Worm (Caenorhabditis elegans): ENCODE data around the gene C06A6.7.

C06A6.7 gene

ce11 chrIV:7829275-7829938 lies 8.9 kb downstream of the C06A6.7 start, which contains the start of gene C06A6.4:
Gene C06A6.4 (minus strand): TSS chrIV:7829298.
- TF ChIP-seq med-1 (GFP tag; optimal IDR thresholded peaks at IDR 0.05; ENCODE audit: insufficient read depth) (no peak), ref-1 (GFP tag; conservative IDR thresholded peaks at IDR 0.05) (no peak), ztf-23 (GFP tag; IDR thresholded peaks at IDR 0.05) (no peak), ztf-29 (GFP tag; IDR thresholded peaks at IDR 0.05) (no peak), cog-1 (tag; optimal IDR thresholded peaks at IDR 0.05) (no peak), tab-1 (GFP tag; IDR thresholded peaks at IDR 0.05) (no peak), flt-1 (GFP tag; IDR thresholded peaks at IDR 0.05) (no peak), klf-2 (GFP tag; conservative IDR thresholded peaks at IDR 0.05) (no peak), T22C8.4 (GFP tag; IDR thresholded peaks at IDR 0.05) (no peak)

DNA sequence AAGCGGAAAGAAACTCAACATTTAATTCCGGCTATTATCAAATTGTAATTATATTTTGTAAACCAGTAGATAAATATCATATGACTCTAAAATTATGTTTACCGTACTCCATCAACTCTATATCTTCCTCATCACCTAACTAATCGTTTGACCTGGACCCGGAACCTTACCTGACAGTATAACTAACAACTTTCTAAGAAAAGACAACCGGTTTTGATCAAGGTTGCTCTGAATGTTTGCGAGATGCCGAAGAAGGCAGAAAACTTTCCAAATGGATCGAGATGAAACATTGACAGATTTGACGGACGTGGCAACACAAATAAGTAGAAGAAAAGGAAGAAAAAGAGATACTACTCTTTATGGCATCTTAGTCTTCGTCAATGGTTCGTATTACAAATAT lies 13.7 kb downstream of the C06A6.7 start:
- TF ChIP-seq med-1 (GFP tag; optimal IDR thresholded peaks at IDR 0.05; ENCODE audit: insufficient read depth) (no peak), ref-1 (GFP tag; conservative IDR thresholded peaks at IDR 0.05) (no peak), T22C8.4 (GFP tag; IDR thresholded peaks at IDR 0.05) (no peak), ztf-23 (GFP tag; IDR thresholded peaks at IDR 0.05) (no peak), tab-1 (GFP tag; IDR thresholded peaks at IDR 0.05) (no peak), cog-1 (tag; optimal IDR thresholded peaks at IDR 0.05) (no peak), klf-2 (GFP tag; conservative IDR thresholded peaks at IDR 0.05) (no peak), flt-1 (GFP tag; IDR thresholded peaks at IDR 0.05) (no peak)

- TF ChIP-seq ref-1 (GFP tag; conservative IDR thresholded peaks at IDR 0.05) = no peak
- no peak for TF ChIP-seq med-1 (GFP tag; optimal IDR thresholded peaks at IDR 0.05; ENCODE audit: insufficient read depth)
- no peak for TF ChIP-seq tab-1 (GFP tag; IDR thresholded peaks at IDR 0.05)
- no peak for TF ChIP-seq klf-2 (GFP tag; conservative IDR thresholded peaks at IDR 0.05)
These were observed 15.8 kb downstream of the C06A6.7 start, which contains the start of gene T14A8.2 for ce11 chrIV:7822524-7822923. Gene T14A8.2 (minus strand): TSS chrIV:7822624.

DNA sequence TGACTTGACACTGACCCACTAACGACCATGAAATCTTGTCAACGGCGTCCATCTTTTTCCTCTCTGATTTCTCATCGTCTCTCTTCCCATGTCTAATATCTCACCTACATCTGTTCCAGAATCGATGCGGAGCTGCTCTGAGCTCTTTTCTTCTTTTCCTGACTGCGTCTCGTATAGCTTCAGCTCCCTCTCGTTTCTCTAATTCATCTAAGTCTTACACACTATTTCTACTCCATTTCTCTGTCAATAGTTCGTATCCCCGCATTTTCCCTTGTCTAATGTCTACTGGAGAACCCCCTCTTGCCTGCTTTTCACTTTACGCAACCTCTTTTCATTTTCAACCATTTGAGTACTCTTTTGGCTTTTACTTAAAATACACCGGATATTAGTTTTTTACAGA lies 20.5 kb downstream of the C06A6.7 start, which contains the start of gene ric-3:
TSS of gene ric-3 (plus strand) at position 400 of the 400 bp plus-strand sequence.
- no peak for TF ChIP-seq med-1 (GFP tag; optimal IDR thresholded peaks at IDR 0.05; ENCODE audit: insufficient read depth)
- no peak for TF ChIP-seq tab-1 (GFP tag; IDR thresholded peaks at IDR 0.05)
- TF ChIP-seq flt-1 (GFP tag; IDR thresholded peaks at IDR 0.05) = no peak
- TF ChIP-seq ztf-23 (GFP tag; IDR thresholded peaks at IDR 0.05) = no peak
- peak; percentile 60 for TF ChIP-seq cog-1 (tag; optimal IDR thresholded peaks at IDR 0.05)
- TF ChIP-seq ref-1 (GFP tag; conservative IDR thresholded peaks at IDR 0.05) = no peak
- no peak for TF ChIP-seq klf-2 (GFP tag; conservative IDR thresholded peaks at IDR 0.05)
- TF ChIP-seq ztf-29 (GFP tag; IDR thresholded peaks at IDR 0.05) = no peak

- TF ChIP-seq med-1 (GFP tag; optimal IDR thresholded peaks at IDR 0.05; ENCODE audit: insufficient read depth) (no peak), flt-1 (GFP tag; IDR thresholded peaks at IDR 0.05) (no peak), klf-2 (GFP tag; conservative IDR thresholded peaks at IDR 0.05) (no peak), cog-1 (tag; optimal IDR thresholded peaks at IDR 0.05) (no peak), ref-1 (GFP tag; conservative IDR thresholded peaks at IDR 0.05) (no peak), ztf-29 (GFP tag; IDR thresholded peaks at IDR 0.05) (no peak), T22C8.4 (GFP tag; IDR thresholded peaks at IDR 0.05) (no peak), ztf-23 (GFP tag; IDR thresholded peaks at IDR 0.05) (no peak), tab-1 (GFP tag; IDR thresholded peaks at IDR 0.05) (no peak)
These were observed 21.8 kb downstream of the C06A6.7 start for ce11 chrIV:7816402-7817102.

DNA sequence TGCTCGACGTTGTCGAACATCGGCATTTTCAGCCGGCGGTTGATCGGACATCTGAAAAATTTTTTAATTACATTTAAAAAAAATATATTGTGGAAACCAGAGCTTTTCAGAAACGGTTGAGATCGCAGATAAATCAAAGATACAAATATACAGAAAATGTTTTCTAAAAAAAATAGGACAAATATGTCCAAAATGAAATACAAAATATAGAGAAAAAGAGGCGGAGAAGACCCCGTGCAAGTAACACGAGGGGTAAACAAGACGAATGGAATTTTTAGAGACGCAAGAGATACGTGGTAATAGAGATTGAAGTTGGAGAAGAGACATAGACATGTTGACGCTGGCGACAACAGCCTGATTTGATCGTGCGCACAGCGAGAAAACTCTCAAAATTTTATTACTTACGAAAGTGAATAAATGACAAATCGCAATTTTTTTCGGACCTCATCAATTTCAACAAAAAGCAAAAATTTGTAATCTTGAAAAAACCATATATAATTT lies 22.6 kb downstream of the C06A6.7 start, which contains the start of gene cdgs-1:
TSS of gene cdgs-1 (minus strand) at position 51 of the 501 bp plus-strand sequence.
- no peak for TF ChIP-seq flt-1 (GFP tag; IDR thresholded peaks at IDR 0.05)
- no peak for TF ChIP-seq ztf-23 (GFP tag; IDR thresholded peaks at IDR 0.05)
- no peak for TF ChIP-seq ref-1 (GFP tag; conservative IDR thresholded peaks at IDR 0.05)
- TF ChIP-seq med-1 (GFP tag; optimal IDR thresholded peaks at IDR 0.05; ENCODE audit: insufficient read depth) = no peak
- TF ChIP-seq tab-1 (GFP tag; IDR thresholded peaks at IDR 0.05) = no peak
- TF ChIP-seq T22C8.4 (GFP tag; IDR thresholded peaks at IDR 0.05) = no peak
- TF ChIP-seq klf-2 (GFP tag; conservative IDR thresholded peaks at IDR 0.05) = no peak
- no peak for TF ChIP-seq cog-1 (tag; optimal IDR thresholded peaks at IDR 0.05)
- TF ChIP-seq ztf-29 (GFP tag; IDR thresholded peaks at IDR 0.05) = no peak

- TF ChIP-seq flt-1 (GFP tag; IDR thresholded peaks at IDR 0.05) (no peak), T22C8.4 (GFP tag; IDR thresholded peaks at IDR 0.05) (no peak), klf-2 (GFP tag; conservative IDR thresholded peaks at IDR 0.05) (no peak), tab-1 (GFP tag; IDR thresholded peaks at IDR 0.05) (no peak), ref-1 (GFP tag; conservative IDR thresholded peaks at IDR 0.05) (no peak), med-1 (GFP tag; optimal IDR thresholded peaks at IDR 0.05; ENCODE audit: insufficient read depth) (no peak), cog-1 (tag; optimal IDR thresholded peaks at IDR 0.05) (no peak), ztf-23 (GFP tag; IDR thresholded peaks at IDR 0.05) (no peak), ztf-29 (GFP tag; IDR thresholded peaks at IDR 0.05) (no peak)
These were observed 25.6 kb downstream of the C06A6.7 start, which contains the start of gene zgpa-1 for ce11 chrIV:7812709-7813108. Gene zgpa-1 (minus strand): TSS chrIV:7812809.

- TF ChIP-seq tab-1 (GFP tag; IDR thresholded peaks at IDR 0.05) (no peak), med-1 (GFP tag; optimal IDR thresholded peaks at IDR 0.05; ENCODE audit: insufficient read depth) (no peak)
These were observed 29.7 kb downstream of the C06A6.7 start, which contains the start of gene C33H5.1 for ce11 chrIV:7808583-7808982. Gene C33H5.1 (plus strand): TSS chrIV:7808912.

- TF ChIP-seq cog-1 (tag; optimal IDR thresholded peaks at IDR 0.05) = no peak
- no peak for TF ChIP-seq T22C8.4 (GFP tag; IDR thresholded peaks at IDR 0.05)
- TF ChIP-seq tab-1 (GFP tag; IDR thresholded peaks at IDR 0.05) = no peak
- TF ChIP-seq klf-2 (GFP tag; conservative IDR thresholded peaks at IDR 0.05) = no peak
- no peak for TF ChIP-seq med-1 (GFP tag; optimal IDR thresholded peaks at IDR 0.05; ENCODE audit: insufficient read depth)
- no peak for TF ChIP-seq ref-1 (GFP tag; conservative IDR thresholded peaks at IDR 0.05)
- TF ChIP-seq flt-1 (GFP tag; IDR thresholded peaks at IDR 0.05) = no peak
- TF ChIP-seq ztf-29 (GFP tag; IDR thresholded peaks at IDR 0.05) = no peak
- TF ChIP-seq ztf-23 (GFP tag; IDR thresholded peaks at IDR 0.05) = no peak
These were observed 33.6 kb downstream of the C06A6.7 start, which contains the start of gene C33H5.2 for ce11 chrIV:7804740-7805139. Gene C33H5.2 (plus strand): TSS chrIV:7805040.

All from whole organism, midembryonic.